Worm (Caenorhabditis elegans) whole organism, young adult: Measurements from ENCODE around the gene aps-1.
A peak's percentile ranks its signal among the peaks of the same experiment; 100 is the strongest.

Experiments used
- B0019.2 ChIP-seq: fragments of 200-800 bp; sonication (Bioruptor generic); conservative IDR thresholded peaks from 2 replicates; pipeline ENCODE4 v1.3.6; 2022; ENCODE audit warnings: missing genetic modification reagents, missing genetic modification characterization, missing compliant biosample characterization
- C06A6.2 ChIP-seq: fragments of 200-800 bp; sonication (Bioruptor generic); conservative IDR thresholded peaks from 2 replicates; pipeline ENCODE4 v1.3.6; 2022; ENCODE audit warnings: missing genetic modification characterization, missing compliant biosample characterization
- F10E7.11 ChIP-seq: sonication (generic microtip); optimal IDR thresholded peaks from 2 replicates; lab custom pipeline; 2017; ENCODE audit warnings: mild to moderate bottlenecking, missing genetic modification characterization, moderate library complexity, missing compliant biosample characterization
- F22D6.2 ChIP-seq: sonication (generic microtip); optimal IDR thresholded peaks from 2 replicates; lab custom pipeline; 2016; ENCODE audit warnings: mild to moderate bottlenecking, missing genetic modification characterization, missing compliant biosample characterization
- F33H1.4 ChIP-seq: fragments of 200-800 bp; sonication (Bioruptor generic); IDR thresholded peaks from 2 replicates; pipeline ENCODE4 v1.3.6; 2022; ENCODE audit warnings: missing genetic modification reagents, missing genetic modification characterization, missing compliant biosample characterization
- F49E8.2 ChIP-seq: sonication (generic microtip); optimal IDR thresholded peaks from 3 replicates; lab custom pipeline; 2017; ENCODE audit warnings: missing genetic modification characterization, mild to moderate bottlenecking, missing compliant biosample characterization, antibody characterized with exemption, moderate library complexity; ENCODE audit not compliant: insufficient read depth
- F57A8.1 ChIP-seq: fragments of 200-800 bp; sonication (Bioruptor generic); optimal IDR thresholded peaks from 2 replicates; lab custom pipeline; 2018; ENCODE audit warnings: mild to moderate bottlenecking, missing genetic modification characterization, moderate library complexity, missing compliant biosample characterization
- F57C9.4 ChIP-seq: sonication (generic microtip); optimal IDR thresholded peaks from 2 replicates; lab custom pipeline; 2017; ENCODE audit warnings: mild to moderate bottlenecking, missing genetic modification characterization, missing compliant biosample characterization
- K12H6.12 ChIP-seq: fragments of 200-800 bp; sonication (Bioruptor generic); optimal IDR thresholded peaks from 2 replicates; lab custom pipeline; 2018; ENCODE audit warnings: mild to moderate bottlenecking, missing genetic modification characterization, missing compliant biosample characterization
- T07F8.4 ChIP-seq: sonication (generic microtip); optimal IDR thresholded peaks from 2 replicates; lab custom pipeline; 2016; ENCODE audit warnings: mild to moderate bottlenecking, missing genetic modification characterization, moderate library complexity, missing compliant biosample characterization
- ama-1 ChIP-seq, 3 experiments: fragments of 150-350 bp in 1 of 3; sonication (generic microtip) in 2 of 3; optimal IDR thresholded peaks; 2 replicates each; lab custom pipeline; 2014 to 2018; ENCODE audit warnings: missing biosample characterization in 2 of 3, missing genetic modification characterization in 2 of 3, missing genetic modification reagents in 2 of 3
- athp-1 ChIP-seq: sonication (generic microtip); optimal IDR thresholded peaks from 2 replicates; lab custom pipeline; 2017; ENCODE audit warnings: mild to moderate bottlenecking, missing genetic modification characterization, missing compliant biosample characterization
- attf-5 ChIP-seq: fragments of 200-800 bp; sonication (Bioruptor generic); optimal IDR thresholded peaks from 2 replicates; lab custom pipeline; 2018; ENCODE audit warnings: mild to moderate bottlenecking, missing genetic modification characterization, missing compliant biosample characterization
- bed-1 ChIP-seq: fragments of 200-800 bp; sonication (Bioruptor generic); IDR thresholded peaks from 2 replicates; pipeline ENCODE4 v1.3.6; 2022; ENCODE audit warnings: missing genetic modification reagents, missing genetic modification characterization, missing compliant biosample characterization
- ccch-3 ChIP-seq: fragments of 200-800 bp; sonication (Bioruptor generic); optimal IDR thresholded peaks from 2 replicates; lab custom pipeline; 2018; ENCODE audit warnings: mild to moderate bottlenecking, missing genetic modification characterization, missing compliant biosample characterization
- ceh-79 ChIP-seq: sonication (generic microtip); optimal IDR thresholded peaks from 2 replicates; lab custom pipeline; 2017; ENCODE audit warnings: mild to moderate bottlenecking, missing genetic modification characterization, missing compliant biosample characterization
- chd-7 ChIP-seq: sonication (generic microtip); optimal IDR thresholded peaks from 2 replicates; lab custom pipeline; 2016; ENCODE audit warnings: mild to moderate bottlenecking, missing genetic modification characterization, moderate library complexity, missing compliant biosample characterization
- die-1 ChIP-seq: sonication (generic microtip); optimal IDR thresholded peaks from 2 replicates; lab custom pipeline; 2016; ENCODE audit warnings: missing genotype, mild to moderate bottlenecking, missing genetic modification characterization, missing compliant biosample characterization
- egrh-3 ChIP-seq: fragments of 200-800 bp; sonication (Bioruptor generic); IDR thresholded peaks from 2 replicates; pipeline ENCODE4 v1.3.6; 2022; ENCODE audit warnings: missing genetic modification reagents, missing genetic modification characterization, missing compliant biosample characterization
- gei-17 ChIP-seq: fragments of 200-800 bp; sonication (Bioruptor generic); optimal IDR thresholded peaks from 2 replicates; lab custom pipeline; 2018; ENCODE audit warnings: mild to moderate bottlenecking, missing genetic modification characterization, missing compliant biosample characterization
- him-1 ChIP-seq: sonication (generic microtip); optimal IDR thresholded peaks from 2 replicates; lab custom pipeline; 2016; ENCODE audit warnings: missing genotype, missing genetic modification reagents, missing genetic modification characterization, missing compliant biosample characterization
- hlh-12 ChIP-seq: sonication (generic microtip); optimal IDR thresholded peaks from 2 replicates; lab custom pipeline; 2016; ENCODE audit warnings: missing genetic modification characterization, missing compliant biosample characterization
- lag-1 ChIP-seq: fragments of 200-800 bp; sonication (Bioruptor generic); IDR thresholded peaks from 2 replicates; pipeline ENCODE4 v1.3.6; 2022; ENCODE audit warnings: missing genetic modification reagents, missing genetic modification characterization, missing compliant biosample characterization
- let-526 ChIP-seq: fragments of 200-800 bp; sonication (Bioruptor generic); IDR thresholded peaks from 2 replicates; pipeline ENCODE4 v1.3.6; 2022; ENCODE audit warnings: missing genetic modification reagents, missing genetic modification characterization, missing compliant biosample characterization
- let-607 ChIP-seq, 2 experiments: fragments of 200-800 bp in 1 of 2; sonication (Bioruptor generic) in 1 of 2; sonication (generic microtip) in 1 of 2; optimal IDR thresholded peaks; 2 replicates each; lab custom pipeline; 2016 to 2018; ENCODE audit warnings: mild to moderate bottlenecking in 2 of 2, missing compliant biosample characterization in 2 of 2, missing genetic modification characterization in 2 of 2, moderate library complexity in 2 of 2, missing genotype in 1 of 2
- lin-26 ChIP-seq: fragments of 200-800 bp; sonication (Bioruptor generic); IDR thresholded peaks from 2 replicates; pipeline ENCODE4 v1.3.6; 2022; ENCODE audit warnings: missing genetic modification reagents, missing genetic modification characterization, missing compliant biosample characterization
- lin-35 ChIP-seq, 3 experiments: fragments of 150-350 bp in 2 of 3; sonication (generic microtip) in 1 of 3; optimal IDR thresholded peaks; 2 replicates each; lab custom pipeline; 2014 to 2018; ENCODE audit warnings: missing biosample characterization in 3 of 3, missing genetic modification characterization in 3 of 3, missing genetic modification reagents in 3 of 3
- lin-40 ChIP-seq: sonication (generic microtip); optimal IDR thresholded peaks from 2 replicates; lab custom pipeline; 2016; ENCODE audit warnings: missing genetic modification characterization, mild to moderate bottlenecking, missing compliant biosample characterization, missing genotype, missing genetic modification reagents
- lir-1 ChIP-seq: fragments of 200-800 bp; sonication (Bioruptor generic); conservative IDR thresholded peaks from 2 replicates; pipeline ENCODE4 v1.3.6; 2022; ENCODE audit warnings: missing genetic modification reagents, missing genetic modification characterization, missing compliant biosample characterization
- lsl-1 ChIP-seq: fragments of 200-800 bp; sonication (Bioruptor generic); optimal IDR thresholded peaks from 2 replicates; lab custom pipeline; 2018; ENCODE audit warnings: mild to moderate bottlenecking, missing genetic modification characterization, moderate library complexity, missing compliant biosample characterization
- madf-10 ChIP-seq: sonication (generic microtip); optimal IDR thresholded peaks from 2 replicates; lab custom pipeline; 2016; ENCODE audit warnings: mild to moderate bottlenecking, missing genetic modification characterization, missing compliant biosample characterization
- madf-8 ChIP-seq: fragments of 200-800 bp; sonication (Bioruptor generic); conservative IDR thresholded peaks from 2 replicates; pipeline ENCODE4 v1.3.6; 2022; ENCODE audit warnings: missing genetic modification reagents, missing genetic modification characterization, missing compliant biosample characterization
- mcd-1 ChIP-seq: fragments of 200-800 bp; sonication (Bioruptor generic); IDR thresholded peaks from 2 replicates; pipeline ENCODE4 v1.3.6; 2022; ENCODE audit warnings: missing genetic modification reagents, missing genetic modification characterization, missing compliant biosample characterization
- mxl-1 ChIP-seq: sonication (generic microtip); optimal IDR thresholded peaks from 2 replicates; lab custom pipeline; 2016; ENCODE audit warnings: missing genetic modification characterization, missing compliant biosample characterization
- nfyb-1 ChIP-seq: fragments of 200-800 bp; sonication (Bioruptor generic); IDR thresholded peaks from 2 replicates; pipeline ENCODE4 v1.3.6; 2022; ENCODE audit warnings: missing genetic modification reagents, missing genetic modification characterization, missing compliant biosample characterization
- nhr-120 ChIP-seq: fragments of 200-800 bp; sonication (Bioruptor generic); IDR thresholded peaks from 2 replicates; pipeline ENCODE4 v1.3.6; 2022; ENCODE audit warnings: missing genetic modification characterization, missing compliant biosample characterization
- nhr-27 ChIP-seq: fragments of 200-800 bp; sonication (Bioruptor generic); optimal IDR thresholded peaks from 2 replicates; lab custom pipeline; 2018; ENCODE audit warnings: mild to moderate bottlenecking, missing genetic modification characterization, moderate library complexity, missing compliant biosample characterization
- pha-4 ChIP-seq: fragments of 150-350 bp; sonication (generic microtip); optimal IDR thresholded peaks from 2 replicates; lab custom pipeline; 2014; ENCODE audit warnings: missing biosample characterization, missing genetic modification reagents, missing genetic modification characterization
- sdz-38 ChIP-seq: sonication (generic microtip); optimal IDR thresholded peaks from 2 replicates; lab custom pipeline; 2016; ENCODE audit warnings: missing genotype, missing genetic modification characterization, missing compliant biosample characterization
- snpc-1.1 ChIP-seq: sonication (generic microtip); optimal IDR thresholded peaks from 2 replicates; lab custom pipeline; 2017; ENCODE audit warnings: missing genetic modification characterization, mild to moderate bottlenecking, missing compliant biosample characterization, antibody characterized with exemption, moderate library complexity, missing genotype, missing genetic modification reagents; ENCODE audit not compliant: insufficient read depth
- snpc-1.3 ChIP-seq: sonication (generic microtip); optimal IDR thresholded peaks from 2 replicates; lab custom pipeline; 2017; ENCODE audit warnings: missing genetic modification characterization, mild to moderate bottlenecking, missing compliant biosample characterization, antibody characterized with exemption, moderate library complexity, missing genotype, missing genetic modification reagents; ENCODE audit not compliant: insufficient read depth
- snpc-3.4 ChIP-seq: sonication (generic microtip); optimal IDR thresholded peaks from 2 replicates; lab custom pipeline; 2017; ENCODE audit warnings: missing genetic modification characterization, mild to moderate bottlenecking, missing compliant biosample characterization, antibody characterized with exemption, moderate library complexity, missing genotype, missing genetic modification reagents
- tlf-1 ChIP-seq: fragments of 200-800 bp; sonication (Bioruptor generic); optimal IDR thresholded peaks from 2 replicates; lab custom pipeline; 2018; ENCODE audit warnings: mild to moderate bottlenecking, missing genetic modification characterization, missing compliant biosample characterization
- unc-130 ChIP-seq: sonication (generic microtip); optimal IDR thresholded peaks from 2 replicates; lab custom pipeline; 2016; ENCODE audit warnings: missing genetic modification reagents, missing genetic modification characterization, missing compliant biosample characterization
- zim-3 ChIP-seq: sonication (generic microtip); optimal IDR thresholded peaks from 2 replicates; lab custom pipeline; 2017; ENCODE audit warnings: mild to moderate bottlenecking, missing genetic modification characterization, moderate library complexity, missing compliant biosample characterization
- ztf-18 ChIP-seq: sonication (generic microtip); optimal IDR thresholded peaks from 2 replicates; lab custom pipeline; 2016; ENCODE audit warnings: missing genotype, mild to moderate bottlenecking, missing genetic modification characterization, missing compliant biosample characterization
- ztf-25 ChIP-seq: fragments of 200-800 bp; sonication (Bioruptor generic); IDR thresholded peaks from 2 replicates; pipeline ENCODE4 v1.3.6; 2022; ENCODE audit warnings: missing genetic modification reagents, missing genetic modification characterization, missing compliant biosample characterization
- ztf-28 ChIP-seq: fragments of 200-800 bp; sonication (Bioruptor generic); IDR thresholded peaks from 2 replicates; pipeline ENCODE4 v1.3.6; 2022; ENCODE audit warnings: missing genetic modification reagents, missing genetic modification characterization, missing compliant biosample characterization
- ztf-3 ChIP-seq: fragments of 200-800 bp; sonication (Bioruptor generic); optimal IDR thresholded peaks from 2 replicates; lab custom pipeline; 2018; ENCODE audit warnings: mild to moderate bottlenecking, missing genetic modification characterization, missing compliant biosample characterization

Gene aps-1

ce11 chrV:5996114-5996513, 21.7 kb upstream of the aps-1 start, which contains the start of gene cpg-4 (continued):
- TF ChIP-seq ztf-28 (GFP tag; lab: Robert Waterston, UW) = no peak
- no peak for TF ChIP-seq lin-26 (GFP tag; lab: Robert Waterston, UW)
- no peak for TF ChIP-seq C06A6.2
- TF ChIP-seq F22D6.2 (tag; lab: Kevin White, UChicago) = no peak
- TF ChIP-seq tlf-1 = peak; percentile 7
- no peak for TF ChIP-seq egrh-3
- no peak for TF ChIP-seq nhr-27 (tag; lab: Kevin White, UChicago)
- TF ChIP-seq lsl-1 (GFP tag; lab: Kevin White, UChicago) = peak; percentile 97
- TF ChIP-seq attf-5 (GFP tag; lab: Kevin White, UChicago) = no peak
- TF ChIP-seq ztf-3 (GFP tag; lab: Kevin White, UChicago) = no peak
- TF ChIP-seq nhr-120 (GFP tag; lab: Robert Waterston, UW) = no peak
- no peak for TF ChIP-seq F57C9.4
- TF ChIP-seq B0019.2 = 0 out of 2 replicates have a peak, but pooled peaks have one; percentile 25
- TF ChIP-seq madf-8 (GFP tag; lab: Robert Waterston, UW) = peak; percentile 98
- TF ChIP-seq pha-4 (tag; lab: Kevin White, UChicago) = no peak
- TF ChIP-seq die-1 (tag; lab: Kevin White, UChicago) = no peak
- TF ChIP-seq T07F8.4 (tag; lab: Kevin White, UChicago) = no peak
- TF ChIP-seq lir-1 (GFP tag; lab: Robert Waterston, UW) = peak; percentile 26; the same call in 1 of the 2 replicates
- TF ChIP-seq let-526 (GFP tag; lab: Robert Waterston, UW) = no peak
- no peak for TF ChIP-seq lin-40 (tag; lab: Kevin White, UChicago)
- no peak for TF ChIP-seq F57A8.1 (GFP tag; lab: Kevin White, UChicago)
- peak; percentile 69 for TF ChIP-seq F49E8.2 (tag; lab: Kevin White, UChicago)
- TF ChIP-seq madf-10 = no peak
- no peak for TF ChIP-seq K12H6.12
- TF ChIP-seq lin-35 (GFP tag; optimal IDR thresholded peaks at IDR 0.05; lab: Kevin White, UChicago) = no peak
- TF ChIP-seq ztf-25 (GFP tag; lab: Robert Waterston, UW) = no peak
- TF ChIP-seq ama-1 (optimal IDR thresholded peaks at IDR 0.05; lab: Kevin White, UChicago) = no peak
- no peak for TF ChIP-seq ama-1 (GFP tag; optimal IDR thresholded peaks at IDR 0.05; lab: Kevin White, UChicago)
- TF ChIP-seq snpc-1.1 (tag; lab: Kevin White, UChicago) = no peak
- TF ChIP-seq F10E7.11 = no peak
- no peak for TF ChIP-seq him-1 (tag; lab: Kevin White, UChicago)
- TF ChIP-seq mxl-1 (tag; lab: Kevin White, UChicago) = no peak
- TF ChIP-seq ccch-3 (GFP tag; lab: Kevin White, UChicago) = no peak
- no peak for TF ChIP-seq unc-130 (GFP tag; lab: Kevin White, UChicago)
- TF ChIP-seq mcd-1 (GFP tag; lab: Robert Waterston, UW) = no peak
- TF ChIP-seq bed-1 = no peak
- TF ChIP-seq ztf-18 = no peak
- peak; percentile 97 for TF ChIP-seq F33H1.4
- TF ChIP-seq snpc-3.4 (tag; lab: Kevin White, UChicago) = peak; percentile 61
- no peak for TF ChIP-seq gei-17 (GFP tag; lab: Kevin White, UChicago)
- no peak for TF ChIP-seq zim-3 (tag; lab: Kevin White, UChicago)
- TF ChIP-seq snpc-1.3 (tag; lab: Kevin White, UChicago) = peak; percentile 5
- no peak for TF ChIP-seq lag-1
- no peak for TF ChIP-seq chd-7 (tag; lab: Kevin White, UChicago)
- TF ChIP-seq sdz-38 (tag; lab: Kevin White, UChicago) = no peak
- no peak for TF ChIP-seq ceh-79 (tag; lab: Kevin White, UChicago)
- no peak for TF ChIP-seq athp-1 (tag; lab: Kevin White, UChicago)
- TF ChIP-seq nfyb-1 (GFP tag; lab: Robert Waterston, UW) = no peak
- TF ChIP-seq let-607 (tag; optimal IDR thresholded peaks at IDR 0.05; lab: Kevin White, UChicago) = no peak
- TF ChIP-seq hlh-12 (tag; lab: Kevin White, UChicago) = no peak
